Worm (Caenorhabditis elegans) whole organism, L2 larva: ENCODE data around the gene ceh-22.

ENCODE experiments used
- ceh-82 ChIP-seq: fragments of 150-350 bp; optimal IDR thresholded peaks from 2 replicates; lab custom pipeline; 2014; ENCODE audit warnings: missing biosample characterization, missing genetic modification characterization
- ztf-4 ChIP-seq: fragments of 150-350 bp; optimal IDR thresholded peaks from 2 replicates; lab custom pipeline; 2014; ENCODE audit warnings: missing biosample characterization, missing genetic modification characterization

DNA sequence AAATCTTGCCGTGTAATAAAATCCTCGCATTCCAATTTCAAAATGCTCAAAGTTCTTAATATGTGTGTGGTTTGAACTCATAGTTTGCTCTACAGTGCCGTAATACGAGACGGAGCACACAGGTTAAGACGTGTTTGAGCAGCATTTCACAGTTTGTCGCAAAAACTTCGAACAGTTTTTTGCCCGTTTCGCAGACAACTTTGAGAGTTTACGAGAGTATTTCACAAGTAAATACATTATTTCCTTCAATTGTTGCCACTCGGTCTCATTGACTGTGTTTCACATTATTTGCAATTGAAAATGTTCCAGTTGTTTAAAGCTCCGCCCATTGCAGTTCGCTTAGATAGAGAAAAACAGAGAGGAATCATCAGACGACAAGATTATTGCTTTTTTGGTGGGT is 15.9 kb downstream of the ceh-22 start, which contains the start of gene F29F11.20:
- no peak for TF ChIP-seq ztf-4 (tag; lab: Kevin White, UChicago)
- no peak for TF ChIP-seq ceh-82 (tag; lab: Kevin White, UChicago)
